Worm (Caenorhabditis elegans) whole organism, L1 larva: ENCODE results near the gene W03G1.5.

Source experiments
- C04F5.9 ChIP-seq: sonication (generic microtip); optimal IDR thresholded peaks from 2 replicates; lab custom pipeline; 2016; ENCODE audit warnings: missing genetic modification characterization, missing compliant biosample characterization
- C16A3.4 ChIP-seq: fragments of 150-350 bp; optimal IDR thresholded peaks from 2 replicates; lab custom pipeline; 2014; ENCODE audit warnings: missing biosample characterization, missing genetic modification characterization
- ama-1 ChIP-seq: fragments of 150-350 bp; optimal IDR thresholded peaks from 2 replicates; lab custom pipeline; 2014
- ceh-88 ChIP-seq: fragments of 200-800 bp; sonication (Bioruptor generic); IDR thresholded peaks from 2 replicates; pipeline ENCODE4 v1.3.6; 2022; ENCODE audit warnings: missing genetic modification characterization, missing compliant biosample characterization
- ceh-90 ChIP-seq: sonication (generic microtip); optimal IDR thresholded peaks from 2 replicates; lab custom pipeline; 2016; ENCODE audit warnings: missing genetic modification characterization, missing compliant biosample characterization
- ces-1 ChIP-seq: fragments of 150-350 bp; optimal IDR thresholded peaks from 2 replicates; lab custom pipeline; 2014; ENCODE audit warnings: missing biosample characterization, missing genetic modification reagents, missing genetic modification characterization
- efl-1 ChIP-seq, 4 experiments: fragments of 150-350 bp; optimal IDR thresholded peaks in 3 of 4; peaks in 1 of 4; 1 replicate in 1 of 4; 2 replicates in 3 of 4; lab custom pipeline; 2014; ENCODE audit warnings: missing biosample characterization in 2 of 4, missing genetic modification characterization in 2 of 4, missing genetic modification reagents in 2 of 4
- efl-3 ChIP-seq: fragments of 200-800 bp; sonication (Bioruptor generic); optimal IDR thresholded peaks from 2 replicates; lab custom pipeline; 2018; ENCODE audit warnings: mild to moderate bottlenecking, missing genetic modification characterization, missing compliant biosample characterization
- egl-13 ChIP-seq: sonication (generic microtip); optimal IDR thresholded peaks from 2 replicates; lab custom pipeline; 2016; ENCODE audit warnings: missing genotype, missing genetic modification reagents, missing genetic modification characterization, missing compliant biosample characterization
- fkh-4 ChIP-seq: sonication (generic microtip); optimal IDR thresholded peaks from 2 replicates; lab custom pipeline; 2016; ENCODE audit warnings: missing compliant biosample characterization, missing genetic modification characterization, borderline replicate concordance
- fos-1 ChIP-seq: fragments of 150-350 bp; optimal IDR thresholded peaks from 2 replicates; lab custom pipeline; 2014; ENCODE audit warnings: missing biosample characterization, missing genetic modification characterization
- hpl-2 ChIP-seq: fragments of 150-350 bp; optimal IDR thresholded peaks from 2 replicates; lab custom pipeline; 2014; ENCODE audit warnings: missing biosample characterization, missing genetic modification reagents, missing genetic modification characterization
- lin-14 ChIP-seq: fragments of 200-800 bp; sonication (Bioruptor generic); optimal IDR thresholded peaks from 2 replicates; lab custom pipeline; 2018; ENCODE audit warnings: mild to moderate bottlenecking, missing genetic modification characterization, moderate library complexity, missing compliant biosample characterization
- lsy-2 ChIP-seq, 2 experiments: fragments of 150-350 bp; optimal IDR thresholded peaks; 2 replicates each; lab custom pipeline; 2014; ENCODE audit warnings: missing biosample characterization in 2 of 2, missing genetic modification characterization in 2 of 2
- mab-9 ChIP-seq: fragments of 200-800 bp; sonication (Bioruptor generic); IDR thresholded peaks from 2 replicates; pipeline ENCODE4 v1.3.6; 2022; ENCODE audit warnings: missing genetic modification reagents, missing genetic modification characterization, missing compliant biosample characterization
- mep-1 ChIP-seq: fragments of 150-350 bp; optimal IDR thresholded peaks from 2 replicates; lab custom pipeline; 2014; ENCODE audit warnings: missing biosample characterization, missing genetic modification characterization
- nhr-12 ChIP-seq: sonication (generic microtip); optimal IDR thresholded peaks from 2 replicates; lab custom pipeline; 2017; ENCODE audit warnings: missing biosample characterization, missing genetic modification characterization
- nhr-19 ChIP-seq: fragments of 200-800 bp; sonication (Bioruptor generic); conservative IDR thresholded peaks from 2 replicates; pipeline ENCODE4 v1.3.6; 2022; ENCODE audit warnings: missing genetic modification characterization, missing compliant biosample characterization
- nhr-20 ChIP-seq: sonication (generic microtip); optimal IDR thresholded peaks from 2 replicates; lab custom pipeline; 2016; ENCODE audit warnings: mild to moderate bottlenecking, missing genetic modification characterization, missing compliant biosample characterization
- nhr-28 ChIP-seq: fragments of 150-350 bp; optimal IDR thresholded peaks from 2 replicates; lab custom pipeline; 2014; ENCODE audit warnings: missing biosample characterization, missing genetic modification characterization
- nhr-71 ChIP-seq: sonication (generic microtip); optimal IDR thresholded peaks from 2 replicates; lab custom pipeline; 2016; ENCODE audit warnings: mild to moderate bottlenecking, missing genetic modification characterization, moderate library complexity, missing compliant biosample characterization
- nhr-76 ChIP-seq: sonication (generic microtip); optimal IDR thresholded peaks from 2 replicates; lab custom pipeline; 2017; ENCODE audit warnings: missing biosample characterization, missing genetic modification characterization
- nhr-85 ChIP-seq: sonication (generic microtip); peaks from one replicate; lab custom pipeline; 2016; ENCODE audit warnings: missing genetic modification characterization, inconsistent platforms, missing compliant biosample characterization
- pag-3 ChIP-seq: sonication (generic microtip); optimal IDR thresholded peaks from 2 replicates; lab custom pipeline; 2017; ENCODE audit warnings: missing genetic modification characterization, mild to moderate bottlenecking, missing compliant biosample characterization, antibody characterized with exemption, borderline replicate concordance; ENCODE audit not compliant: insufficient read depth
- snpc-4 ChIP-seq: fragments of 150-350 bp; optimal IDR thresholded peaks from 2 replicates; lab custom pipeline; 2014; ENCODE audit warnings: missing biosample characterization, missing genetic modification characterization
- snu-23 ChIP-seq: sonication (generic microtip); optimal IDR thresholded peaks from 2 replicates; lab custom pipeline; 2016; ENCODE audit warnings: missing genetic modification characterization, missing compliant biosample characterization
- sptf-1 ChIP-seq: fragments of 150-350 bp; optimal IDR thresholded peaks from 2 replicates; lab custom pipeline; 2014; ENCODE audit warnings: missing biosample characterization, missing genetic modification characterization
- tbx-2 ChIP-seq: sonication (generic microtip); optimal IDR thresholded peaks from 2 replicates; lab custom pipeline; 2016; ENCODE audit warnings: missing genetic modification characterization, missing compliant biosample characterization
- unc-30 ChIP-seq: sonication (generic microtip); optimal IDR thresholded peaks from 2 replicates; lab custom pipeline; 2017; ENCODE audit warnings: missing biosample characterization, missing genetic modification characterization
- unc-86 ChIP-seq: sonication (generic microtip); optimal IDR thresholded peaks from 2 replicates; lab custom pipeline; 2016; ENCODE audit warnings: missing genetic modification characterization, missing compliant biosample characterization
- xbp-1 ChIP-seq: sonication (generic microtip); optimal IDR thresholded peaks from 2 replicates; lab custom pipeline; 2016; ENCODE audit warnings: missing genetic modification characterization, missing compliant biosample characterization
- zip-4 ChIP-seq: fragments of 200-800 bp; sonication (Bioruptor generic); optimal IDR thresholded peaks from 2 replicates; lab custom pipeline; 2018; ENCODE audit warnings: mild to moderate bottlenecking, missing genetic modification characterization, moderate library complexity, missing compliant biosample characterization
- ztf-11 ChIP-seq, 2 experiments: sonication (generic microtip); optimal IDR thresholded peaks; 2 replicates each; lab custom pipeline; 2016 to 2017; ENCODE audit warnings: missing genetic modification characterization in 2 of 2, missing biosample characterization in 1 of 2, missing compliant biosample characterization in 1 of 2
- ztf-4 ChIP-seq: fragments of 150-350 bp; optimal IDR thresholded peaks from 2 replicates; lab custom pipeline; 2014; ENCODE audit warnings: missing biosample characterization, missing genetic modification characterization

The W03G1.5 gene

DNA sequence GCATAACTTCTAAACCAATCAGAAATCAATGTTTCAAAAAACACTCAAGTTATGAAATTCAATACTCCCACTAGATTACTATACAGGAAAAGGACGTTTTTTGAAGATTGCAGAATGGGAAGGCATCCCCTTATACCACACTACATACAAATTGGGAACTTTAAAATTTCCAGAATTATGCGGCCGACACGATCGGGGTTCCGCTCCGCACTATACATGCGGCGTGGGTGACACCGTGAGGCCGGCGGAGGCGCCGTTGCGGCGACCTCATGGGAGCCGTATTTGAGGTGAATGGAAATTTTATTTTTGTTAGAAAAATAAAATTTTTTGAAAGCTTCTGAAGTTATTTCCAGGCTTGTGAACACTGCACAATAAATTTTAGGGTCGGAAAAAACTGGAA lies 38.0 kb downstream of the W03G1.5 start:
- TF ChIP-seq tbx-2 (tag; lab: Kevin White, UChicago) (no peak), nhr-20 (tag; lab: Kevin White, UChicago) (no peak), fos-1 (no peak), C16A3.4 (tag; lab: Kevin White, UChicago) (no peak), xbp-1 (tag; lab: Kevin White, UChicago) (no peak), ces-1 (GFP tag; lab: Kevin White, UChicago) (no peak), ztf-11 (tag; optimal IDR thresholded peaks at IDR 0.05; lab: Kevin White, UChicago) (no peak), unc-30 (no peak), nhr-28 (tag; lab: Kevin White, UChicago) (no peak), lsy-2 (tag; optimal IDR thresholded peaks at IDR 0.05; lab: Kevin White, UChicago) (no peak), snpc-4 (tag; lab: Kevin White, UChicago) (no peak), egl-13 (tag; lab: Kevin White, UChicago) (no peak), unc-86 (tag; lab: Kevin White, UChicago) (no peak), ama-1 (lab: Kevin White, UChicago) (no peak), lin-14 (GFP tag; lab: Kevin White, UChicago) (no peak), C04F5.9 (tag; lab: Kevin White, UChicago) (no peak), efl-3 (GFP tag; lab: Kevin White, UChicago) (no peak), zip-4 (no peak), mab-9 (GFP tag; lab: Robert Waterston, UW) (no peak), mep-1 (tag; lab: Kevin White, UChicago) (no peak)

DNA sequence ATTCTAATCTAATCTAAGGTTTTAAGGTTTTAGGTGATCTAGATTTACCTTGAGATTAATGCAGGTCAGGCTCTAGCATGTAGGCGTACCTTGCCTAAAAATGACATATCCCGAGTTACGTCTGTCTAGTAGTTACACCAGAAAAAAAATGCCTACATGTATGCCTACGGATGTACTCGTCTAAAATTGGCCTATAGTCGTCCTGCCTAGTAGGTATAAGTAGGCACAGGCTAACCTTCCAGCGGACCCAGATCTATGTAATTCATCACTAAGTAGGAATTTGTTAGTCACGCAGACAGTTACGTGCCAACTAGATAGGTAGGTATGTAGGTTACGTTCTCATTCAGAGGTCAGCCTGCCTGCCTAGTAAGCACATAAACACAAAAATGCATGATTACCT lies 39.0 kb downstream of the W03G1.5 start:
- no peak for TF ChIP-seq lsy-2 (tag; optimal IDR thresholded peaks at IDR 0.05; lab: Kevin White, UChicago)
- no peak for TF ChIP-seq snu-23
- TF ChIP-seq pag-3 (tag; lab: Kevin White, UChicago) = no peak
- no peak for TF ChIP-seq fkh-4 (tag; lab: Kevin White, UChicago)
- no peak for TF ChIP-seq xbp-1 (tag; lab: Kevin White, UChicago)
- TF ChIP-seq mab-9 (GFP tag; lab: Robert Waterston, UW) = no peak
- TF ChIP-seq efl-1 (optimal IDR thresholded peaks at IDR 0.05; lab: Kevin White, UChicago) = no peak
- TF ChIP-seq efl-1 (GFP tag; optimal IDR thresholded peaks at IDR 0.05 in 1 of 2; lab: Kevin White, UChicago) = peak in 1 of 2 experiments; percentile 9
- TF ChIP-seq nhr-85 (tag; lab: Kevin White, UChicago) = no peak

DNA sequence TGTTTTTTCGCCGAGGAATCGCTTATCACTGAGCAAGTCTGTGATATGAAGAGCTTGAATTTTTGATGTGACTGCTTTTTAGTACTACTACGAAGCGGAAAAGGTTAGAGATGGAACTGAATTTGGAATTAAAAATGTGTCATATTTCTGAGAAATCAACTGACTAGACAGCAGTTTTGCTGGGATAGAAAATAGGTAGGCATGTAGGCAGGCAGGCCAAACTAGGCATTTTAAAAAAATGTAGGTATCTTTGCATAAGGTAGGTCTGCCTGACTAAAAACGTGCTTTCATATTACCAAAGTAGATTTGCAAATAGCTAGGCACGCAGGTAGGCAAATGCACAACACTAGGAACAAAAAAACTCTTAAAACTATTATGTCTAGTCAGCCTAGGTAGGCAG lies 39.7 kb downstream of the W03G1.5 start:
- peak; percentile 52 for TF ChIP-seq egl-13 (tag; lab: Kevin White, UChicago)
- TF ChIP-seq ztf-4 (tag; lab: Kevin White, UChicago) = no peak
- TF ChIP-seq ama-1 (lab: Kevin White, UChicago) = no peak

DNA sequence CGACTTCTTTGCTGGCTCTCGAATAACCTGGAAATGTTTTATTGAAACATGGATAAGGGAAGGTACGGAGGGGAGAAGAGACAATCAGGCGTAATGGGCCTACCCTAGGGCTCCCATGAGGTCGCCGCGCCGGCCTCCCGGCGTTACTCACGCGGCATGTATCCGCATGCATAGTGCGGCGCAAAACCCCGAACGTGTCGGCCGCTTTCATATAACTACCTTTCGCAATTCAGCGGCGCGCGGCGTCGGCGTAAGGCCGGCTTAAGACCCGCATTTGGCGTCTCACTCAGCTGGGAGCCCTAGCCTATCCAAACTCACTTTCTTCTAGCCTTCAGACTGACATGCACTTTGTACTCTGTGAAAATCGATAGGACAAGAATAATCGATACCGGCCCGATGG lies 44.2 kb downstream of the W03G1.5 start:
- no peak for TF ChIP-seq C04F5.9 (tag; lab: Kevin White, UChicago)
- no peak for TF ChIP-seq nhr-71 (tag; lab: Kevin White, UChicago)
- TF ChIP-seq ceh-90 (tag; lab: Kevin White, UChicago) = no peak
- TF ChIP-seq fkh-4 (tag; lab: Kevin White, UChicago) = no peak
- TF ChIP-seq snu-23 = no peak
- TF ChIP-seq sptf-1 = no peak
- no peak for TF ChIP-seq ceh-88

DNA sequence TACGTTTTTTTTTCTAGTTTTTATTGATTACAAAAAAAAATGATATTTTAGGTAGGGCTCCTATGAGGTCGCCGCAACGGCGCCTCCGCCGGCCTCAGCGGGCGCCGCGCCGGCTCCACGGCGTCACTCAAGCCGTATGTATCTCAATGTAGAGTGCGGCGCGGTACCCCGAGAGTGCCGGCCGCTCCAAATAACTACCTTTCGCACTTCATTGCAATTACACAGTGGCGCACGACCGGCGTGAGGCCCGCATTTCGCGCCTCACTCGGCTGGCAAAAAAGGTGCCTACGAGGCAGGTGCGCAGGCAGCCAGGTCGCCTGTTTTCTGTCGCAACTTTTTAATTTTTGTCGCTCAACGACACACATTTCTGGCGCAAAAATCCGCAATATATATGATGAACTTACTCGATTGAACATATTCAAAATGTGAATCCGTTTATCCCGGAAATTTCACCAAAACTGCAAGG lies 45.6 kb downstream of the W03G1.5 start, which contains the start of gene M04G7.2:
Gene M04G7.2 (minus strand): TSS at position 416 of the 466 bp plus-strand sequence.
- no peak for TF ChIP-seq nhr-19
- TF ChIP-seq hpl-2 (GFP tag; lab: Kevin White, UChicago) = no peak
- no peak for TF ChIP-seq nhr-12 (tag; lab: Kevin White, UChicago)
- TF ChIP-seq nhr-76 (tag; lab: Kevin White, UChicago) = no peak
